Worm (Caenorhabditis elegans) whole organism, early embryonic: ENCODE measurements around the gene cul-4.

Experiments used
- B0310.2 ChIP-seq: sonication (generic microtip); optimal IDR thresholded peaks from 2 replicates; lab custom pipeline; 2016; ENCODE audit warnings: mild to moderate bottlenecking, missing genetic modification characterization, missing compliant biosample characterization
- F13C5.2 ChIP-seq: sonication (generic microtip); optimal IDR thresholded peaks from 2 replicates; lab custom pipeline; 2017; ENCODE audit warnings: mild to moderate bottlenecking, missing genetic modification characterization, inconsistent platforms, missing compliant biosample characterization
- ama-1 ChIP-seq: fragments of 150-350 bp; optimal IDR thresholded peaks from 2 replicates; lab custom pipeline; 2014
- ceh-13 ChIP-seq: fragments of 200-800 bp; sonication (Bioruptor generic); optimal IDR thresholded peaks from 2 replicates; lab custom pipeline; 2018; ENCODE audit warnings: mild to moderate bottlenecking, missing genetic modification characterization, missing compliant biosample characterization
- ceh-36 ChIP-seq: sonication (generic microtip); optimal IDR thresholded peaks from 2 replicates; lab custom pipeline; 2016; ENCODE audit warnings: missing genetic modification characterization, inconsistent platforms, missing compliant biosample characterization
- flt-1 ChIP-seq: fragments of 200-800 bp; sonication (Bioruptor generic); IDR thresholded peaks from 2 replicates; pipeline ENCODE4 v1.3.6; 2022; ENCODE audit warnings: missing genetic modification characterization, missing compliant biosample characterization
- hmbx-1 ChIP-seq: sonication (generic microtip); optimal IDR thresholded peaks from 2 replicates; lab custom pipeline; 2016; ENCODE audit warnings: mild to moderate bottlenecking, missing genetic modification characterization, missing compliant biosample characterization
- sea-1 ChIP-seq: fragments of 200-800 bp; sonication (Bioruptor generic); conservative IDR thresholded peaks from 2 replicates; pipeline ENCODE4 v1.3.6; 2022; ENCODE audit warnings: missing genetic modification characterization, missing compliant biosample characterization
- tbx-11 ChIP-seq: fragments of 200-800 bp; sonication (Bioruptor generic); IDR thresholded peaks from 2 replicates; pipeline ENCODE4 v1.3.6; 2022; ENCODE audit warnings: missing genetic modification characterization, missing compliant biosample characterization

ce11 chrII:7261854-7262253 is 40.0 kb upstream of the cul-4 start, which contains the start of gene C30G12.4:
- TF ChIP-seq flt-1 (no peak), B0310.2 (tag; lab: Kevin White, UChicago) (no peak), ceh-36 (tag; lab: Kevin White, UChicago) (no peak), ama-1 (lab: Kevin White, UChicago) (no peak), ceh-13 (no peak), hmbx-1 (no peak), F13C5.2 (tag; lab: Kevin White, UChicago) (no peak), sea-1 (GFP tag; lab: Robert Waterston, UW) (no peak), tbx-11 (GFP tag; lab: Robert Waterston, UW) (no peak)
